Worm (Caenorhabditis elegans): ENCODE measurements around the gene F40F8.11.

The F40F8.11 gene

DNA sequence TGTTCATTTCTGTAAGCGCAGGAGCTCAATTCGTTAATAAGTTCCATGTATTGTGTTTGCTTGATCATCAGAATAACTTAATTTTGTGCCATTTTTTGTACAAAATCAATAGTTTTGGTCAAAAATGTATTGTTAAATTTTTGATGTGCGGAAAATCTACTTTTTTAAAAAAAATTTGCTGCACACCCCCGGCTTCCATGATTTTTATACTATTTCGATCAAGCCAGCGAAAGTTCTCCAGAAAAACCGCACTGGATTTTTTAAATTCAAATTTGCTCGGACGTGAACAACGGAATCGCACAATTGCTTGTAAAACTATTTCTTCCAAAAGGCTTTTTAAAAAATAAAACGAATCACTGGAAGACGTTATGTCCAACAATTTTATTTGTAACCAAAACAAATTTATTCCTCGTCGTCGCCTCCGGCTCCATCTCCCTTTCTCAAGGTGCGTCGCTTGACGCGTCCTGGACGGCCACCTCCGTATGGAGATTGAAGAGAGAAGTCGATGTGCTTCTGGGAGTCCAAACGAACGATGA, 7.3 kb downstream of the F40F8.11 start (continued):
- no peak for TF ChIP-seq attf-6 (GFP tag; IDR thresholded peaks at IDR 0.05)
- TF ChIP-seq ceh-58 (GFP tag; IDR thresholded peaks at IDR 0.05) = no peak
- 0 out of 2 replicates have a peak, but pooled peaks have one; percentile 35 for TF ChIP-seq Y53G8AR.9 (GFP tag; conservative IDR thresholded peaks at IDR 0.05)
- TF ChIP-seq nhr-120 (GFP tag; IDR thresholded peaks at IDR 0.05) = no peak
- TF ChIP-seq C17E4.6 (GFP tag; IDR thresholded peaks at IDR 0.05) = no peak
- peak; percentile 57 for TF ChIP-seq madf-6 (GFP tag; IDR thresholded peaks at IDR 0.05)
- TF ChIP-seq rec-8 (tag; optimal IDR thresholded peaks at IDR 0.05) = no peak
- TF ChIP-seq ccch-3 (GFP tag; optimal IDR thresholded peaks at IDR 0.05) = no peak
- TF ChIP-seq somi-1 (GFP tag; optimal IDR thresholded peaks at IDR 0.05) = no peak
- no peak for TF ChIP-seq B0035.1 (tag; optimal IDR thresholded peaks at IDR 0.05)
- TF ChIP-seq xnd-1 (tag; optimal IDR thresholded peaks at IDR 0.05) = no peak
- TF ChIP-seq lin-26 (GFP tag; IDR thresholded peaks at IDR 0.05) = peak; percentile 72; the same call in 1 of the 2 replicates
- no peak for TF ChIP-seq repo-1 (tag; optimal IDR thresholded peaks at IDR 0.05)
- TF ChIP-seq nfyb-1 (GFP tag; IDR thresholded peaks at IDR 0.05) = no peak
- TF ChIP-seq T26A5.8 (tag; optimal IDR thresholded peaks at IDR 0.05) = no peak
- TF ChIP-seq K11D2.4 (GFP tag; IDR thresholded peaks at IDR 0.05) = no peak
- TF ChIP-seq mcd-1 (GFP tag; IDR thresholded peaks at IDR 0.05) = peak; percentile 32; the same call in 1 of the 2 replicates
- TF ChIP-seq mel-28 (tag; optimal IDR thresholded peaks at IDR 0.05; ENCODE audit: borderline replicate concordance) = no peak
- TF ChIP-seq ets-4 (GFP tag; optimal IDR thresholded peaks at IDR 0.05) = no peak
- no peak for TF ChIP-seq ZK185.1 (tag; optimal IDR thresholded peaks at IDR 0.05; ENCODE audit: poor library complexity, severe bottlenecking)
- TF ChIP-seq K12H6.12 (tag; optimal IDR thresholded peaks at IDR 0.05) = no peak
- no peak for TF ChIP-seq akir-1 (GFP tag; optimal IDR thresholded peaks at IDR 0.05)
- no peak for TF ChIP-seq egrh-3 (GFP tag; IDR thresholded peaks at IDR 0.05)
- TF ChIP-seq snpc-1.1 (tag; optimal IDR thresholded peaks at IDR 0.05; ENCODE audit: insufficient read depth) = no peak
- no peak for TF ChIP-seq tlf-1 (GFP tag; optimal IDR thresholded peaks at IDR 0.05)
- peak; percentile 32 for TF ChIP-seq lsl-1 (GFP tag; optimal IDR thresholded peaks at IDR 0.05)
- no peak for TF ChIP-seq ztf-25 (GFP tag; IDR thresholded peaks at IDR 0.05)
- TF ChIP-seq F57A8.1 (GFP tag; optimal IDR thresholded peaks at IDR 0.05) = no peak
- no peak for TF ChIP-seq sdz-38 (tag; optimal IDR thresholded peaks at IDR 0.05)
- TF ChIP-seq dpff-1 (tag; optimal IDR thresholded peaks at IDR 0.05) = no peak
- TF ChIP-seq cebp-2 (GFP tag; IDR thresholded peaks at IDR 0.05) = no peak
- TF ChIP-seq F49E8.2 (tag; optimal IDR thresholded peaks at IDR 0.05; ENCODE audit: insufficient read depth) = no peak
- TF ChIP-seq zfh-2 (GFP tag; conservative IDR thresholded peaks at IDR 0.05) = no peak
- TF ChIP-seq attf-3 (GFP tag; conservative IDR thresholded peaks at IDR 0.05) = no peak
- no peak for TF ChIP-seq B0261.1 (tag; optimal IDR thresholded peaks at IDR 0.05)
- TF ChIP-seq rpc-1 (optimal IDR thresholded peaks at IDR 0.05) = no peak
- TF ChIP-seq rpc-1 (tag; optimal IDR thresholded peaks at IDR 0.05) = no peak
- TF ChIP-seq egl-44 (GFP tag; IDR thresholded peaks at IDR 0.05) = no peak
- TF ChIP-seq madf-3 (GFP tag; IDR thresholded peaks at IDR 0.05) = 0 out of 2 replicates have a peak, but pooled peaks have one; percentile 73
- TF ChIP-seq D2030.7 (GFP tag; IDR thresholded peaks at IDR 0.05) = 0 out of 2 replicates have a peak, but pooled peaks have one; percentile 9
- TF ChIP-seq C06A6.2 (GFP tag; conservative IDR thresholded peaks at IDR 0.05) = no peak
- no peak for TF ChIP-seq F57C9.4 (tag; optimal IDR thresholded peaks at IDR 0.05)
- TF ChIP-seq Y95B8A.8 (GFP tag; IDR thresholded peaks at IDR 0.05) = 0 out of 2 replicates have a peak, but pooled peaks have one; percentile 24
- no peak for TF ChIP-seq ceh-40 (GFP tag; IDR thresholded peaks at IDR 0.05)
- TF ChIP-seq nhr-90 (tag; optimal IDR thresholded peaks at IDR 0.05) = no peak
- no peak for TF ChIP-seq ztf-6 (GFP tag; IDR thresholded peaks at IDR 0.05)
- no peak for TF ChIP-seq cebp-1 (GFP tag; IDR thresholded peaks at IDR 0.05)
- TF ChIP-seq cebp-1 (tag; optimal IDR thresholded peaks at IDR 0.05) = peak; percentile 23
- TF ChIP-seq ztf-26 (tag; optimal IDR thresholded peaks at IDR 0.05) = no peak

All from whole organism, young adult.